Fruit fly (Drosophila melanogaster) whole organism, embryonic: ENCODE data around the gene Wnt6.

Experiments used
- Blimp-1 ChIP-seq: fragments of 200-800 bp; sonication (Bioruptor generic); optimal IDR thresholded peaks from 3 replicates; lab custom pipeline; 2018; ENCODE audit warnings: missing biosample characterization, missing genetic modification characterization, mild to moderate bottlenecking, moderate library complexity, missing genetic modification reagents
- BtbVII ChIP-seq: fragments of 200-800 bp; sonication (Bioruptor generic); optimal IDR thresholded peaks from 3 replicates; lab custom pipeline; 2017; ENCODE audit warnings: missing biosample characterization, mild to moderate bottlenecking, missing genetic modification characterization
- CG11085 ChIP-seq: fragments of 200-800 bp; sonication (Bioruptor generic); IDR thresholded peaks from 2 replicates; pipeline ENCODE4 v1.3.6; 2022; ENCODE audit warnings: missing biosample characterization, missing genetic modification characterization
- CG14710 ChIP-seq: fragments of 200-800 bp; sonication (Bioruptor generic); optimal IDR thresholded peaks from 3 replicates; lab custom pipeline; 2019; ENCODE audit warnings: missing biosample characterization, mild to moderate bottlenecking, missing genetic modification characterization, moderate library complexity
- CG14860 ChIP-seq: fragments of 200-800 bp; sonication (Bioruptor generic); IDR thresholded peaks from 3 replicates; pipeline ENCODE4 v1.3.6; 2022; ENCODE audit warnings: missing biosample characterization, missing genetic modification characterization; ENCODE audit not compliant: partially characterized antibody
- CG15073 ChIP-seq: fragments of 200-800 bp; sonication (Bioruptor generic); optimal IDR thresholded peaks from 2 replicates; lab custom pipeline; 2016; ENCODE audit warnings: missing biosample characterization, missing genetic modification characterization
- CG15479 ChIP-seq: fragments of 200-800 bp; sonication (Bioruptor generic); optimal IDR thresholded peaks from 3 replicates; lab custom pipeline; 2019; ENCODE audit warnings: missing biosample characterization, mild to moderate bottlenecking, missing genetic modification characterization, moderate library complexity
- CG16815 ChIP-seq: fragments of 200-800 bp; sonication (Bioruptor generic); optimal IDR thresholded peaks from 3 replicates; lab custom pipeline; 2017; ENCODE audit warnings: missing biosample characterization, mild to moderate bottlenecking, missing genetic modification characterization
- CG16863 ChIP-seq: fragments of 200-800 bp; sonication (Bioruptor generic); optimal IDR thresholded peaks from 3 replicates; lab custom pipeline; 2016; ENCODE audit warnings: missing biosample characterization, missing genetic modification characterization
- CG17568 ChIP-seq: fragments of 200-800 bp; sonication (Bioruptor generic); optimal IDR thresholded peaks from 2 replicates; lab custom pipeline; 2018; ENCODE audit warnings: missing biosample characterization, mild to moderate bottlenecking, missing genetic modification characterization, moderate library complexity
- CG2129 ChIP-seq: fragments of 200-800 bp; sonication (Bioruptor generic); IDR thresholded peaks from 2 replicates; pipeline ENCODE4 v1.3.6; 2022; ENCODE audit warnings: missing biosample characterization, missing genetic modification characterization; ENCODE audit not compliant: partially characterized antibody
- CG30431 ChIP-seq: fragments of 200-800 bp; sonication (Bioruptor generic); optimal IDR thresholded peaks from 2 replicates; lab custom pipeline; 2017; ENCODE audit warnings: missing biosample characterization, missing genetic modification characterization
- CG32772 ChIP-seq: fragments of 200-800 bp; sonication (Bioruptor generic); IDR thresholded peaks from 2 replicates; pipeline ENCODE4 v1.3.6; 2022; ENCODE audit warnings: missing biosample characterization, missing genetic modification characterization
- CG3281 ChIP-seq: fragments of 200-800 bp; sonication (Bioruptor generic); optimal IDR thresholded peaks from 3 replicates; lab custom pipeline; 2017; ENCODE audit warnings: missing biosample characterization, mild to moderate bottlenecking, missing genetic modification characterization
- CG3726 ChIP-seq: fragments of 200-800 bp; sonication (Bioruptor generic); IDR thresholded peaks from 3 replicates; pipeline ENCODE4, ENCODE4 v1.3.6; 2022; ENCODE audit warnings: missing biosample characterization, missing genetic modification characterization
- CG3995 ChIP-seq: fragments of 200-800 bp; sonication (Bioruptor generic); optimal IDR thresholded peaks from 3 replicates; lab custom pipeline; 2016; ENCODE audit warnings: missing biosample characterization, missing genetic modification characterization
- CG6683 ChIP-seq: fragments of 200-800 bp; sonication (Bioruptor generic); optimal IDR thresholded peaks from 2 replicates; lab custom pipeline; 2017; ENCODE audit warnings: missing biosample characterization, mild to moderate bottlenecking, missing genetic modification characterization, missing genetic modification reagents
- CG6689 ChIP-seq: fragments of 200-800 bp; sonication (Bioruptor generic); IDR thresholded peaks from 2 replicates; pipeline ENCODE4 v1.3.6; 2022; ENCODE audit warnings: missing biosample characterization, missing genetic modification characterization
- Doc2 ChIP-seq: fragments of 200-800 bp; sonication (Bioruptor generic); IDR thresholded peaks from 2 replicates; pipeline ENCODE4 v1.3.6; 2022; ENCODE audit warnings: missing biosample characterization, missing genetic modification characterization
- Fer2 ChIP-seq: fragments of 200-800 bp; sonication (Bioruptor generic); optimal IDR thresholded peaks from 2 replicates; lab custom pipeline; 2018; ENCODE audit warnings: missing biosample characterization, mild to moderate bottlenecking, missing genetic modification characterization, moderate library complexity
- GATAe ChIP-seq: fragments of 200-800 bp; sonication (Bioruptor generic); conservative IDR thresholded peaks from 2 replicates; pipeline ENCODE4 v1.3.6; 2022; ENCODE audit warnings: missing biosample characterization, missing genetic modification characterization
- H2.0 ChIP-seq: fragments of 200-800 bp; sonication (Bioruptor generic); IDR thresholded peaks from 2 replicates; pipeline ENCODE4 v1.3.6; 2022; ENCODE audit warnings: missing biosample characterization, missing genetic modification characterization
- Kr ChIP-seq: fragments of 200-800 bp; sonication (Bioruptor generic); optimal IDR thresholded peaks from 2 replicates; lab custom pipeline; 2017; ENCODE audit warnings: missing biosample characterization, mild to moderate bottlenecking, missing genetic modification characterization
- Max ChIP-seq: fragments of 200-800 bp; sonication (Bioruptor generic); optimal IDR thresholded peaks from 2 replicates; lab custom pipeline; 2016; ENCODE audit warnings: missing biosample characterization, mild to moderate bottlenecking, missing genetic modification characterization
- Ptx1 ChIP-seq: fragments of 200-800 bp; sonication (Bioruptor generic); IDR thresholded peaks from 2 replicates; pipeline ENCODE4 v1.3.6; 2022; ENCODE audit warnings: missing biosample characterization, missing genetic modification characterization
- Sox100B ChIP-seq: fragments of 200-800 bp; sonication (Bioruptor generic); optimal IDR thresholded peaks from 3 replicates; lab custom pipeline; 2018; ENCODE audit warnings: missing biosample characterization, mild to moderate bottlenecking, missing genetic modification characterization
- Ssrp ChIP-seq: fragments of 200-800 bp; sonication (Bioruptor generic); optimal IDR thresholded peaks from 2 replicates; lab custom pipeline; 2018; ENCODE audit warnings: missing biosample characterization, mild to moderate bottlenecking, missing genetic modification characterization, moderate library complexity
- YL-1 ChIP-seq: fragments of 200-800 bp; sonication (Bioruptor generic); optimal IDR thresholded peaks from 3 replicates; lab custom pipeline; 2017; ENCODE audit warnings: missing biosample characterization, mild to moderate bottlenecking, missing genetic modification characterization
- az2 ChIP-seq: fragments of 200-800 bp; sonication (Bioruptor generic); optimal IDR thresholded peaks from 3 replicates; lab custom pipeline; 2016; ENCODE audit warnings: missing biosample characterization, missing genetic modification characterization
- chm ChIP-seq: fragments of 200-800 bp; sonication (Bioruptor generic); IDR thresholded peaks from 2 replicates; pipeline ENCODE4 v1.3.6; 2022; ENCODE audit warnings: missing biosample characterization, missing genetic modification characterization
- chn ChIP-seq: fragments of 200-800 bp; sonication (Bioruptor generic); optimal IDR thresholded peaks from 2 replicates; lab custom pipeline; 2016; ENCODE audit warnings: missing biosample characterization, missing genetic modification characterization
- danr ChIP-seq: fragments of 200-800 bp; sonication (Bioruptor generic); IDR thresholded peaks from 2 replicates; pipeline ENCODE4 v1.3.6; 2022; ENCODE audit warnings: missing biosample characterization, missing genetic modification characterization
- dmrt11E ChIP-seq: fragments of 200-800 bp; sonication (Bioruptor generic); optimal IDR thresholded peaks from 3 replicates; lab custom pipeline; 2018; ENCODE audit warnings: missing biosample characterization, mild to moderate bottlenecking, missing genetic modification characterization, moderate library complexity
- dpn ChIP-seq, 2 experiments: fragments of 200-800 bp; sonication (Bioruptor generic); optimal IDR thresholded peaks; 3 replicates each; lab custom pipeline; 2016; ENCODE audit warnings: missing biosample characterization in 2 of 2, missing genetic modification characterization in 2 of 2
- en ChIP-seq: fragments of 200-800 bp; sonication (Bioruptor generic); optimal IDR thresholded peaks from 2 replicates; lab custom pipeline; 2016; ENCODE audit warnings: missing biosample characterization, missing genetic modification characterization
- ewg ChIP-seq: fragments of 200-800 bp; sonication (Bioruptor generic); optimal IDR thresholded peaks from 3 replicates; lab custom pipeline; 2017; ENCODE audit warnings: mild to moderate bottlenecking, missing biosample characterization, missing genetic modification reagents, missing genetic modification characterization
- fd96Cb ChIP-seq: fragments of 200-800 bp; sonication (Bioruptor generic); optimal IDR thresholded peaks from 2 replicates; lab custom pipeline; 2018; ENCODE audit warnings: missing biosample characterization, mild to moderate bottlenecking, missing genetic modification characterization, moderate library complexity
- gem ChIP-seq: fragments of 200-800 bp; sonication (Bioruptor generic); optimal IDR thresholded peaks from 2 replicates; lab custom pipeline; 2019; ENCODE audit warnings: missing biosample characterization, mild to moderate bottlenecking, missing genetic modification characterization, moderate library complexity
- hb ChIP-seq: fragments of 200-800 bp; sonication (Bioruptor generic); IDR thresholded peaks from 3 replicates; pipeline ENCODE4 v1.3.6; 2022; ENCODE audit warnings: missing biosample characterization, missing genetic modification characterization; ENCODE audit not compliant: partially characterized antibody
- knrl ChIP-seq: fragments of 200-800 bp; sonication (Bioruptor generic); IDR thresholded peaks from 3 replicates; pipeline ENCODE4 v1.3.6; 2022; ENCODE audit warnings: missing biosample characterization, missing genetic modification characterization; ENCODE audit not compliant: partially characterized antibody
- nau ChIP-seq: fragments of 200-800 bp; sonication (Bioruptor generic); optimal IDR thresholded peaks from 3 replicates; lab custom pipeline; 2017; ENCODE audit warnings: missing biosample characterization, mild to moderate bottlenecking, missing genetic modification characterization, missing genetic modification reagents
- nom ChIP-seq: fragments of 200-800 bp; sonication (Bioruptor generic); optimal IDR thresholded peaks from 2 replicates; lab custom pipeline; 2017; ENCODE audit warnings: missing biosample characterization, missing genetic modification characterization, mild to moderate bottlenecking, moderate library complexity, missing genetic modification reagents
- otp ChIP-seq: fragments of 200-800 bp; sonication (Bioruptor generic); IDR thresholded peaks from 3 replicates; pipeline ENCODE4, ENCODE4 v1.3.6; 2022; ENCODE audit warnings: missing biosample characterization, missing genetic modification characterization
- pfk ChIP-seq: fragments of 200-800 bp; sonication (Bioruptor generic); optimal IDR thresholded peaks from 2 replicates; lab custom pipeline; 2018; ENCODE audit warnings: missing biosample characterization, mild to moderate bottlenecking, missing genetic modification characterization, moderate library complexity
- ranshi ChIP-seq: fragments of 200-800 bp; sonication (Bioruptor generic); IDR thresholded peaks from 2 replicates; pipeline ENCODE4 v1.3.6; 2022; ENCODE audit warnings: missing biosample characterization, missing genetic modification characterization
- slbo ChIP-seq: fragments of 200-800 bp; sonication (Bioruptor generic); IDR thresholded peaks from 2 replicates; pipeline ENCODE4 v1.3.6; 2022; ENCODE audit warnings: missing biosample characterization, missing genetic modification characterization
- tin ChIP-seq: fragments of 200-800 bp; sonication (Bioruptor generic); optimal IDR thresholded peaks from 3 replicates; lab custom pipeline; 2016; ENCODE audit warnings: missing biosample characterization, missing genetic modification characterization
- tna ChIP-seq: fragments of 200-800 bp; sonication (Bioruptor generic); IDR thresholded peaks from 2 replicates; pipeline ENCODE4 v1.3.6; 2022; ENCODE audit warnings: missing biosample characterization, missing genetic modification characterization; ENCODE audit not compliant: partially characterized antibody
- unc-4 ChIP-seq: fragments of 200-800 bp; sonication (Bioruptor generic); IDR thresholded peaks from 2 replicates; pipeline ENCODE4 v1.3.6; 2022; ENCODE audit warnings: missing biosample characterization, missing genetic modification characterization; ENCODE audit not compliant: partially characterized antibody

Gene Wnt6

DNA sequence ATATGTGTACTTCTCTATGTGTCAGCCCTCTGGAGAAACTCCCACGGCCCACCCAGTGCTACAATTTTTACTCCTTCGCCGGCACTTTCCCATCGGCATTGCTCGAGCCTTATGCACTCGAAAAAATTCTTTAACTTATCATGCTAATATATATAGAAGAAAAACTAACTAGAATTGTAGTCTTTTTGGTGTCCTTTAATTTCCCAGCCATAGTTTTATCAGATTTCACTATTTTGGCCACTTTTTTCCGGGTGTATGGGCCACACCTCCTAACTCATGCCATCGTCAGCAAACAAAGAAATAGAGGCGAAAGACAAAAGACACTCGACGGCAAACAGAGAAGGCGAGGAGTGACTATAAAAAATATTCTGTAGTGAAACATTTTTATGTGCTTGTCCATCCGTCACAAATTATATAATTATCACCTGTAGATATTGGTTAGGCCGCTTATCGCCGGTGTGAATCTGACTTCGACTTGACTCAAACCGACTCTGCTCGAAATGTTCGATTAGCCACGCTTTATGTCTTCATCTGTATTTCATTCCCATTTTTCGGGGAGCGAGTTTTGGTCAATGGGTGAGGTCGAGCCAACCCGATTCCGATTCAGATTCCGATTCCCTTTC lies 34.7 kb upstream of the Wnt6 start (continued):
- TF ChIP-seq Blimp-1 (GFP tag; lab: Kevin White, UChicago) (peak; percentile 35), hb (GFP tag; lab: Robert Waterston, UW) (no peak), CG15479 (GFP tag; lab: Kevin White, UChicago) (no peak), CG3281 (no peak), CG14860 (GFP tag; lab: Robert Waterston, UW) (no peak), CG11085 (no peak), Ptx1 (GFP tag; lab: Robert Waterston, UW) (0 out of 2 replicates have a peak, but pooled peaks have one; percentile 15), chm (GFP tag; lab: Robert Waterston, UW) (peak; percentile 42; the same call in 1 of the 2 replicates), chn (GFP tag; lab: Kevin White, UChicago) (peak; percentile 4), CG32772 (GFP tag; lab: Robert Waterston, UW) (no peak), az2 (GFP tag; lab: Kevin White, UChicago) (peak; percentile 26), nom (GFP tag; lab: Kevin White, UChicago) (no peak), dpn (GFP tag; optimal IDR thresholded peaks at IDR 0.05; lab: Kevin White, UChicago) (no peak), ewg (GFP tag; lab: Kevin White, UChicago) (no peak), CG17568 (GFP tag; lab: Kevin White, UChicago) (no peak), CG6683 (no peak), knrl (no peak), CG16863 (GFP tag; lab: Kevin White, UChicago) (no peak), CG6689 (no peak; the same call in 1 of the 2 replicates), danr (GFP tag; lab: Robert Waterston, UW) (no peak), BtbVII (GFP tag; lab: Kevin White, UChicago) (no peak), dmrt11E (tag; lab: Kevin White, UChicago) (peak; percentile 66), en (GFP tag; lab: Kevin White, UChicago) (no peak), Kr (GFP tag; lab: Kevin White, UChicago) (no peak), GATAe (GFP tag; lab: Robert Waterston, UW) (no peak), Doc2 (GFP tag; lab: Robert Waterston, UW) (no peak), Ssrp (tag; lab: Kevin White, UChicago) (no peak), pfk (GFP tag; lab: Kevin White, UChicago) (no peak), CG14710 (tag; lab: Kevin White, UChicago) (peak; percentile 15), unc-4 (GFP tag; lab: Robert Waterston, UW) (no peak), YL-1 (no peak), nau (GFP tag; lab: Kevin White, UChicago) (no peak), CG16815 (GFP tag; lab: Kevin White, UChicago) (no peak), CG15073 (no peak), tna (GFP tag; lab: Robert Waterston, UW) (no peak), tin (GFP tag; lab: Kevin White, UChicago) (peak; percentile 23), CG30431 (GFP tag; lab: Kevin White, UChicago) (peak; percentile 39), fd96Cb (tag; lab: Kevin White, UChicago) (peak; percentile 7), H2.0 (no peak), CG3995 (GFP tag; lab: Kevin White, UChicago) (no peak), Sox100B (GFP tag; lab: Kevin White, UChicago) (no peak), CG2129 (GFP tag; lab: Robert Waterston, UW) (no peak), slbo (GFP tag; lab: Robert Waterston, UW) (peak; percentile 21; the same call in 1 of the 2 replicates), gem (peak; percentile 43), Fer2 (tag; lab: Kevin White, UChicago) (no peak), CG3726 (GFP tag; lab: Robert Waterston, UW) (no peak), otp (peak; percentile 43; the same call in 1 of the 3 replicates), ranshi (GFP tag; lab: Robert Waterston, UW) (peak; percentile 20; the same call in 1 of the 2 replicates), Max (no peak)
